Worm (Caenorhabditis elegans) whole organism, L4/young adult: Measurements from ENCODE around the gene ocr-3.

ENCODE experiments used
- dao-5 ChIP-seq: sonication (generic microtip); optimal IDR thresholded peaks from 2 replicates; lab custom pipeline; 2016; ENCODE audit warnings: missing genotype, missing genetic modification characterization, moderate library complexity, missing compliant biosample characterization
- him-1 ChIP-seq: sonication (generic microtip); optimal IDR thresholded peaks from 2 replicates; lab custom pipeline; 2016; ENCODE audit warnings: missing genotype, missing genetic modification reagents, missing genetic modification characterization, missing compliant biosample characterization

DNA sequence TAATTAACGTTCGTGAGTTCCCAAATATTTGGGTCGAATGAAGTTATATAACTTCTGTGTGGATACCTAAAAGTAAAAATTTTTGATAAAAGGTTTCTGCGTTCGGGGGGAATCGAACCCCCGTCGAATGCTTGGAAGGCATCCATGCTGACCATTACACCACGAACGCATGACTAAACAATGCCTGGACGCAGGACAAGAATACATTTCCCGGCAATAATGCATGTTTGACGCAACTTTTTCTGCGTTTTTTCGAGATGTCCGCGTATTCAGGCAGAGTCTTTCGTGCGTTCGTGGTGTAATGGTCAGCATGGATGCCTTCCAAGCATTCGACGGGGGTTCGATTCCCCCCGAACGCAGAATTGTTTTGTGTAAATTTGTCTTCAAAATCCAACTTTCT, 32.2 kb downstream of the ocr-3 start:
- TF ChIP-seq him-1 (tag; lab: Kevin White, UChicago), result peak; percentile 45
- peak; percentile 86 for TF ChIP-seq dao-5 (tag; lab: Kevin White, UChicago)
